Worm (Caenorhabditis elegans): ENCODE data around the gene C28A5.6.
"Not testable (repeated sequence)": the region's sequence is repeated elsewhere in the genome, so short reads cannot be mapped to it uniquely, and the experiment has no call there.

C28A5.6 gene

ce11 chrIII:4414041-4414440 is 15.3 kb downstream of the C28A5.6 start (continued):
- TF ChIP-seq dpff-1 (tag; optimal IDR thresholded peaks at IDR 0.05) = peak; percentile 57
- TF ChIP-seq snpc-1.1 (tag; optimal IDR thresholded peaks at IDR 0.05; ENCODE audit: insufficient read depth) = peak; percentile 70
- TF ChIP-seq K11D2.4 (GFP tag; IDR thresholded peaks at IDR 0.05) = 0 out of 2 replicates have a peak, but pooled peaks have one; percentile 35
- TF ChIP-seq cebp-1 (GFP tag; IDR thresholded peaks at IDR 0.05) = not testable (repeated sequence)
- TF ChIP-seq cebp-1 (tag; optimal IDR thresholded peaks at IDR 0.05) = peak; percentile 77
- TF ChIP-seq Y56A3A.18 (GFP tag; IDR thresholded peaks at IDR 0.05) = 0 out of 2 replicates have a peak, but pooled peaks have one; percentile 64
- TF ChIP-seq repo-1 (tag; optimal IDR thresholded peaks at IDR 0.05) = peak; percentile 54
- peak; percentile 74 for TF ChIP-seq rcor-1 (GFP tag; IDR thresholded peaks at IDR 0.05)
- peak; percentile 46; the same call in 1 of the 2 replicates for TF ChIP-seq C06A6.2 (GFP tag; conservative IDR thresholded peaks at IDR 0.05)
- peak; percentile 2 for TF ChIP-seq die-1 (tag; optimal IDR thresholded peaks at IDR 0.05)
- peak; percentile 28 for TF ChIP-seq gei-17 (GFP tag; optimal IDR thresholded peaks at IDR 0.05)
- peak; percentile 60 for TF ChIP-seq him-1 (tag; optimal IDR thresholded peaks at IDR 0.05)
- TF ChIP-seq F33H1.4 (GFP tag; IDR thresholded peaks at IDR 0.05) = peak; percentile 17; the same call in 1 of the 2 replicates

- TF ChIP-seq nhr-27 (tag; optimal IDR thresholded peaks at IDR 0.05) = no peak
- peak; percentile 52 for TF ChIP-seq nhr-80 (tag; optimal IDR thresholded peaks at IDR 0.05)
- TF ChIP-seq egl-44 (GFP tag; IDR thresholded peaks at IDR 0.05) = no peak
- TF ChIP-seq hrde-1 (tag; optimal IDR thresholded peaks at IDR 0.05; ENCODE audit: borderline replicate concordance) = no peak
Observed at ce11 chrIII:4413099-4413498, 16.2 kb downstream of the C28A5.6 start, which contains the start of gene mpc-1. Gene mpc-1 (plus strand): TSS chrIII:4413457.

ce11 chrIII:4412108-4413009 is 16.9 kb downstream of the C28A5.6 start:
- TF ChIP-seq ceh-40 (GFP tag; IDR thresholded peaks at IDR 0.05) (no peak), T26A5.8 (tag; optimal IDR thresholded peaks at IDR 0.05) (no peak), dpff-1 (tag; optimal IDR thresholded peaks at IDR 0.05) (no peak), mel-28 (tag; optimal IDR thresholded peaks at IDR 0.05; ENCODE audit: borderline replicate concordance) (no peak), xnd-1 (tag; optimal IDR thresholded peaks at IDR 0.05) (peak; percentile 45), attf-5 (GFP tag; optimal IDR thresholded peaks at IDR 0.05) (peak; percentile 38), egl-44 (GFP tag; IDR thresholded peaks at IDR 0.05) (no peak), ekl-4 (GFP tag; IDR thresholded peaks at IDR 0.05) (no peak), F33H1.4 (GFP tag; IDR thresholded peaks at IDR 0.05) (no peak), sdz-38 (tag; optimal IDR thresholded peaks at IDR 0.05) (no peak), chd-7 (tag; optimal IDR thresholded peaks at IDR 0.05) (no peak), snpc-1.1 (tag; optimal IDR thresholded peaks at IDR 0.05; ENCODE audit: insufficient read depth) (no peak), cebp-2 (GFP tag; IDR thresholded peaks at IDR 0.05) (no peak), F39B2.1 (GFP tag; IDR thresholded peaks at IDR 0.05) (no peak), hmg-1.2 (GFP tag; IDR thresholded peaks at IDR 0.05) (peak; percentile 45; the same call in 1 of the 2 replicates), B0019.2 (GFP tag; conservative IDR thresholded peaks at IDR 0.05) (peak; percentile 90), lin-54 (GFP tag; optimal IDR thresholded peaks at IDR 0.05) (peak; percentile 23), F23B12.7 (tag; optimal IDR thresholded peaks at IDR 0.05; ENCODE audit: insufficient read depth) (peak; percentile 21), D2030.7 (GFP tag; IDR thresholded peaks at IDR 0.05) (no peak), Y53F4B.3 (GFP tag; IDR thresholded peaks at IDR 0.05) (no peak), unc-62 (GFP tag; optimal IDR thresholded peaks at IDR 0.05) (no peak), F55B11.4 (tag; optimal IDR thresholded peaks at IDR 0.05; ENCODE audit: borderline replicate concordance, insufficient read depth) (no peak), him-1 (tag; optimal IDR thresholded peaks at IDR 0.05) (peak; percentile 40), snpc-3.4 (tag; optimal IDR thresholded peaks at IDR 0.05) (peak; percentile 55), lin-40 (tag; optimal IDR thresholded peaks at IDR 0.05) (peak; percentile 10), ccch-3 (GFP tag; optimal IDR thresholded peaks at IDR 0.05) (no peak), madf-6 (GFP tag; IDR thresholded peaks at IDR 0.05) (peak; percentile 48; the same call in 1 of the 2 replicates), ceh-91 (GFP tag; IDR thresholded peaks at IDR 0.05) (no peak), unc-130 (GFP tag; optimal IDR thresholded peaks at IDR 0.05) (no peak), zfh-2 (GFP tag; conservative IDR thresholded peaks at IDR 0.05) (no peak), hlh-26 (GFP tag; conservative IDR thresholded peaks at IDR 0.05) (no peak)
